Fruit fly (Drosophila melanogaster) whole organism, embryonic: Measurements from ENCODE around the gene dwg.

Experiments
- Bgb ChIP-seq: fragments of 200-800 bp; sonication (Bioruptor generic); IDR thresholded peaks from 2 replicates; pipeline ENCODE4 v1.3.6; 2022; ENCODE audit warnings: missing biosample characterization, missing genetic modification characterization; ENCODE audit not compliant: partially characterized antibody
- CG4424 ChIP-seq: fragments of 200-800 bp; sonication (Bioruptor generic); optimal IDR thresholded peaks from 3 replicates; lab custom pipeline; 2016; ENCODE audit warnings: missing biosample characterization, missing genetic modification characterization
- CG6683 ChIP-seq: fragments of 200-800 bp; sonication (Bioruptor generic); optimal IDR thresholded peaks from 2 replicates; lab custom pipeline; 2017; ENCODE audit warnings: missing biosample characterization, mild to moderate bottlenecking, missing genetic modification characterization, missing genetic modification reagents
- Hr39 ChIP-seq: fragments of >200 bp; optimal IDR thresholded peaks from 2 replicates; lab custom pipeline; 2017
- Mad ChIP-seq: fragments of 200-800 bp; sonication (Bioruptor generic); optimal IDR thresholded peaks from 2 replicates; lab custom pipeline; 2016; ENCODE audit warnings: missing biosample characterization, missing genetic modification characterization
- Rfx ChIP-seq: fragments of 200-800 bp; sonication (Bioruptor generic); IDR thresholded peaks from 2 replicates; pipeline ENCODE4 v1.3.6; 2022; ENCODE audit warnings: missing biosample characterization, missing genetic modification characterization
- Ssrp ChIP-seq: fragments of 200-800 bp; sonication (Bioruptor generic); optimal IDR thresholded peaks from 2 replicates; lab custom pipeline; 2018; ENCODE audit warnings: missing biosample characterization, mild to moderate bottlenecking, missing genetic modification characterization, moderate library complexity
- bbx ChIP-seq: fragments of 200-800 bp; sonication (Bioruptor generic); IDR thresholded peaks from 2 replicates; pipeline ENCODE4 v1.3.6; 2022; ENCODE audit warnings: missing biosample characterization, missing genetic modification characterization; ENCODE audit not compliant: partially characterized antibody
- danr ChIP-seq: fragments of 200-800 bp; sonication (Bioruptor generic); IDR thresholded peaks from 2 replicates; pipeline ENCODE4 v1.3.6; 2022; ENCODE audit warnings: missing biosample characterization, missing genetic modification characterization
- grau ChIP-seq: fragments of 200-800 bp; optimal IDR thresholded peaks from 3 replicates; lab custom pipeline; 2019; ENCODE audit warnings: missing biosample characterization, mild to moderate bottlenecking, missing genetic modification characterization, moderate library complexity
- grn ChIP-seq: fragments of 200-800 bp; sonication (Bioruptor generic); optimal IDR thresholded peaks from 3 replicates; lab custom pipeline; 2017; ENCODE audit warnings: missing biosample characterization, missing genetic modification characterization
- mam ChIP-seq: fragments of 200-800 bp; sonication (Bioruptor generic); optimal IDR thresholded peaks from 3 replicates; lab custom pipeline; 2016; ENCODE audit warnings: missing biosample characterization, missing genetic modification characterization
- pb ChIP-seq: fragments of 200-800 bp; sonication (Bioruptor generic); optimal IDR thresholded peaks from 3 replicates; lab custom pipeline; 2016; ENCODE audit warnings: missing biosample characterization, missing genetic modification characterization
- salm ChIP-seq: fragments of 200-800 bp; sonication (Bioruptor generic); optimal IDR thresholded peaks from 2 replicates; lab custom pipeline; 2018; ENCODE audit warnings: missing biosample characterization, mild to moderate bottlenecking, missing genetic modification characterization

- TF ChIP-seq mam (peak; percentile 16), CG6683 (GFP tag; lab: Kevin White, UChicago) (no peak), bbx (GFP tag; lab: Robert Waterston, UW) (peak; percentile 79), CG4424 (GFP tag; lab: Kevin White, UChicago) (no peak), pb (GFP tag; lab: Kevin White, UChicago) (no peak), Bgb (GFP tag; lab: Robert Waterston, UW) (peak; percentile 83), grn (GFP tag; lab: Kevin White, UChicago) (no peak), Mad (GFP tag; lab: Kevin White, UChicago) (no peak), grau (tag; lab: Kevin White, UChicago) (no peak), salm (no peak), danr (GFP tag; lab: Robert Waterston, UW) (no peak), Rfx (GFP tag; lab: Robert Waterston, UW) (peak; percentile 33; the same call in 1 of the 2 replicates), Ssrp (tag; lab: Kevin White, UChicago) (no peak), Hr39 (lab: Kevin White, UChicago) (no peak)
Observed at dm6 chrX:2713776-2714175, 13.7 kb upstream of the dwg start, which contains the start of the genes CG2685 and CG2694.
